Fruit fly (Drosophila melanogaster) ovary, adult (tissue): ENCODE data around the gene CG42650.

ENCODE experiments used
- CG17801 ChIP-seq: fragments of 200-800 bp; optimal IDR thresholded peaks from 2 replicates; lab custom pipeline; 2019; ENCODE audit warnings: missing biosample characterization, mild to moderate bottlenecking, missing genetic modification characterization, moderate library complexity; ENCODE audit not compliant: partially characterized antibody

Gene CG42650

dm6 chr3R:7391113-7391512 is at the start of gene CG42650:
CG42650 (plus strand) TSS chr3R:7391413.
- TF ChIP-seq CG17801 (GFP tag; lab: Kevin White, UChicago) = no peak

DNA sequence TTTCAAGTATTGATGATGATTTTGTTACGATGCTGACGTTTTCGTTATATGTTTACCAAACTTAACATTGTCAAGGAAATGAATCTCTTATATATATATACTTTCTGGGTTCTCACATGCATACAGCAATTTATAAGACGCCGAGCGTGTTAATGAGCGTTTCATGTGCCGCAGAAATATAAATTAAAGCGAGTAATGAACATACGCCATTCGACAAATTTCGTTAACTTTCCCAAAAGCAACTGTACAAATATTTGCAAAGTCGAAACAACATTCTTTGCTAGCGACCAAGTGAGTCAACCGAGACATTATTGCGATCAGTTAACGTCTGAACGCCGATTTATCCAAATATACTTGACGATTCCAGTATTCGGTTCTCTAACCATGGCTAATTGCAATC is 46.4 kb upstream of the CG42650 start, which contains the start of gene CG31496:
CG31496 (plus strand) TSS at position 301 of the 400 bp plus-strand sequence.
- TF ChIP-seq CG17801 (GFP tag; lab: Kevin White, UChicago) = no peak

dm6 chr3R:7346445-7346844 is 44.8 kb upstream of the CG42650 start, which contains the start of gene nxf4:
nxf4 (plus strand) TSS chr3R:7346730.
- TF ChIP-seq CG17801 (GFP tag; lab: Kevin White, UChicago) = no peak

DNA sequence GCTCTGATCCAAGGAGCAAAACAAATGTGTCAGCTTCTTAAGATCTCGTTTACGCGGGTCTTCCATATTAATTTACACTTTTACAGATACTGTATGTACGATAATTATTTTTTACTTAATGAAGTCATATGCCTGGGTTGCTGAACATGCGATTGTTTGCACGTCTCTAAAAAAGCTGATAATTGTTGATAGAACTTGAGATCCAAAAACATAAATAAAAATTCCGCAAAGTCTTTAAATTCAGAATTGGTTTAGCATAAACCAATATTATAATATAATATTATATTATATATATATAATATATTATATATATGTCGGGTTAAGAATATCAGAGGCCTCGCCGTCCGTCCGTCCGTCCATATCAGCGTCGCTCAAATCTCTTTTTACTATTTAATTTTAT is 41.8 kb upstream of the CG42650 start, which contains the start of gene CG43290:
CG43290 (minus strand) TSS at position 101 of the 400 bp plus-strand sequence.
- no peak for TF ChIP-seq CG17801 (GFP tag; lab: Kevin White, UChicago)

dm6 chr3R:7362023-7362422 is 29.2 kb upstream of the CG42650 start, which contains the start of gene CG17944:
CG17944 (minus strand) TSS chr3R:7362123.
- no peak for TF ChIP-seq CG17801 (GFP tag; lab: Kevin White, UChicago)

DNA sequence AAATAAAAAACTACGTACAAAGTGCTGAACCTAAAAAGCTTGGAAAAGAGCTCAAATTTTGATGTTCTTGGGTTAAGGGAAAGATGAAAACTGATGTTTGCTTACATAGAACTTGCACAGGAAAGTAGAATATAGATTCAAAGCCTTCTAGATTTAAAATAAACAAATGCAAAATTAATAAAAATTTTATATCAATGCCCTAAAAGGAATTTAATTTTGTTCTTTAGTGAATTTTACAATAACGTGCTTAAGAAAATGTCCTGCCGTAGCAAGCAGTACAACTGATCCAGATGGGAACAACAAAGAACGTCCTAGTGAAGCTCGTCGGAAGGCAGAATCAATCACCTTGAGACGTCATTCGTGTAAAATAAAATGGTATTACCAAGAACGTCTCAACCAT is 27.5 kb upstream of the CG42650 start, which contains the start of gene Mst84Dd:
Mst84Dd (minus strand) TSS at position 101 of the 400 bp plus-strand sequence.
- TF ChIP-seq CG17801 (GFP tag; lab: Kevin White, UChicago) = no peak

DNA sequence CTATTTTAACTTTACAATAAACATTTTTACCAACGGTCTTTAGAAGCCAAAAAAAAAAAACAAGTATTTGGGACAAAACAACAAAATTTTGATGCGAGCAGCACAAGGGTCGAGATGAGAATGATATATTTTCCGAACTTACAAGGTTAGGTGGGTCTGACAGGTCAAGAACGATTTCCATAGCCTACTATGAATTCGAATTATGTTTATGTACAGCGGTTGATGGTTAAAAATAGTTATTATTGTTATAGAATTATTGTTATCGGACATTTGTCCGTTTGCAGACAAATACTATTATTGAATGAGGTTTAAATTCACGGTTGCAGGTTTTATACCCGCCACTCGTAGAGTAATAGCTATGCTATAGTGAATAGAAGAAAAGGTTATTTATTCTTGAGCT is 26.6 kb upstream of the CG42650 start, which contains the start of gene Mst84Dc:
Mst84Dc (minus strand) TSS at position 101 of the 400 bp plus-strand sequence.
- no peak for TF ChIP-seq CG17801 (GFP tag; lab: Kevin White, UChicago)

DNA sequence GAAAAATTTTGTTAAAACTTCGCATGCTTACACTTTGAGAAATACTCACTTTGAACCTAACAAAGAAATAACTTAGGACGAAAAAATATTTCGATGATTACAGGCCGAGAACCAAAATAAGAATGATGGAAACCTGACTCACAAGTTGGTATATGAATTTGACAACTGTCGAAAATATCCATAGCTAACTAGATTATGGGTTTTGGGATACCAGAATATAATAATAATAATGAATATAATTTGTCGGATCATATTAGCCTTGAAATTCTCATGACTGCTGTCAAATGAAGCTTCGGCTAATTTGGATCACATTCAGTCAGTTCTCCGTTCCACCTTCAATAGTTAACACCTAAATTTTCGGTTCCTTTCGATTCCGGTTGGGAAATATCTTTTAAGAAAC is 25.7 kb upstream of the CG42650 start, which contains the start of the genes Mst84Db and Mst84Da:
Mst84Db (minus strand) TSS at position 101 of the 400 bp plus-strand sequence.
Mst84Da (plus strand) TSS at position 324 of the 400 bp plus-strand sequence.
- TF ChIP-seq CG17801 (GFP tag; lab: Kevin White, UChicago) = no peak

DNA sequence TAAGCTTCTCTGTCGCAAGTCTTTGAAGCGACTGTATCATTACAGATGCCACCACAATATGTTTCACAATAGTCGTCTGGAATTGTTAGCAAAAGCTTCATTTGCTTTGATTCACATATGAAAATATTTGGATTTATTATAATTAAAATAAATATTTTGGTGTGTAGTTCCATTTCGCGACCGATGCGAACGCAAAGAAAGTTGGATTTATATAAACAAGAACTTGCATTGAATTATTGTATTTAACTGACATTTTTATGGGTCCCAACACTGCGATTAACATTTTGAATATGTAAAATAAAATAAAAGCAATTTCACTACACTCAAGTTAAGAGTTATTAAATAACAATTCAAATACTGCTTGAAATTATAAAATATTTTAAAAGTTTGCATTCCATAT is 22.0 kb upstream of the CG42650 start, which contains the start of gene MstProx:
MstProx (minus strand) TSS at position 101 of the 400 bp plus-strand sequence.
- no peak for TF ChIP-seq CG17801 (GFP tag; lab: Kevin White, UChicago)

dm6 chr3R:7394047-7394446 is 2.8 kb downstream of the CG42650 start:
- TF ChIP-seq CG17801 (GFP tag; lab: Kevin White, UChicago) = no peak

- TF ChIP-seq CG17801 (GFP tag; lab: Kevin White, UChicago) = no peak
Observed at dm6 chr3R:7406569-7406968, 15.4 kb downstream of the CG42650 start, which contains the start of gene Ir84a. Ir84a (plus strand) TSS chr3R:7406869.

DNA sequence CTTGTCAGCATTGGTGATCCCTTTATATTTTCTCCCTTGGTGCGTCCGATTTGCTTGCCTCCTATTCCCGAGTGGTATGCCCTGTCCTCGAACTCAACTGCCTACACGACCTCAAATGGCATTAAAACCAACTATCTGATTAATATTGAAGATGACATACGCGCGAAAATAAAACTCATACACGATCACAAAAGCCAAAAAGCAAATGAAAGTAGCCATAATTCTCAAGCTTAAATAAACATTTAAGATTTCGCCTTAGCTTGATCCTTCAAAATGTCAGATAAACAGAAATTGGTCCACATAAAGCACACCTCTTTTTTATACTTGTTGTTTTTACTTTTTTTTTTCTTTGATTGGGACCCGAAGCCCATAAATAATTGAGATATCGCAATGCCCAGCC is 29.3 kb downstream of the CG42650 start, which contains the start of gene wa-cup:
wa-cup (plus strand) TSS at position 301 of the 400 bp plus-strand sequence.
- TF ChIP-seq CG17801 (GFP tag; lab: Kevin White, UChicago) = no peak

dm6 chr3R:7438869-7439268 is 47.7 kb downstream of the CG42650 start:
- no peak for TF ChIP-seq CG17801 (GFP tag; lab: Kevin White, UChicago)

DNA sequence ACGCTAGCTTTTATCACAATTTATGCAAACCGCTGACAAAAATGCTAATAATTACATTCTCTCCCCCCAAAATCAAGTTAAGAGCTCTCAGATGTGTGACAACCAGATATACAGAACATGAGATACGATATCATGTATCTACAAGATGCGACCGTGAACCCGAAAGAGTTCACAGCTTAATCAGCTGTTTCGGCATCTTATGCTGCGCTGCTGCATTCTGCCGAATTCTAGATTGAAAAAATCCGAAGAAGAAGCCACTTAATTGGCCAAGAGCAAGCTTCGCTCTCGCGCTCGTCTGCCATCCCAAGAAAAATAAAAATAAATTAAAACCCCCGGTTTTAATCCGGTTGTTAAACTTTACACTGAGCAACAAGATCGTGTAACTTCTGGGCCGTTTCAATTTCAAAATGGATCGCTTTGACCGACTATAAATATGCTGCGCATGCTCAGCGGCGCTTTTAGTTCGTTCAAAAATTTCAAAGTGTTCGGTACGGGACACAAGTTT is 48.1 kb downstream of the CG42650 start, which contains the start of gene CG14598:
CG14598 (plus strand) TSS at position 455 of the 505 bp plus-strand sequence.
- TF ChIP-seq CG17801 (GFP tag; lab: Kevin White, UChicago) = no peak

DNA sequence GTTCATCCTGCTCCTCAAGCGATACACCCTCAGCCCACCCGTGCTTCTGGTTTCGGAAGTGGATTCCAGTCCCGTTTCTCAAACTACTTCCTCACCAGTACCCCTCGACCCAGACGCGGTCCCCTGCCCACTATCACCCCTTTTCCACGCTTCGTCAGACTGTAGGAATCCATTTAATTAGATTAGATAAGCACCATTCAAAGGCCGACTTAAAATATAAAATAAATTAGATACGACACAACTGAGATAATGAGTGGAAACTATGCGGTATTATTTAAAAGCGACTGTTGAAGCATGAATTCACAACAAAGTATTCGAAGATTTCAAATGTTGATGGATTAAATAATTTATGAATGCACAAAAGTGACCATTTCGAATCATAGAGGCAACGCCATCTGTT is 50.1 kb downstream of the CG42650 start:
- no peak for TF ChIP-seq CG17801 (GFP tag; lab: Kevin White, UChicago)
